Fruit fly (Drosophila melanogaster): Measurements from ENCODE around the gene CG10435.
A peak's percentile ranks its signal among the peaks of the same experiment; 100 is the strongest.

dm6 chr3R:7995722-7996121 lies 17.3 kb downstream of the CG10435 start, which contains the start of gene Elovl7:
- no peak for TF ChIP-seq Ets98B (GFP tag; IDR thresholded peaks at IDR 0.05)
- no peak for TF ChIP-seq CG17806 (tag; optimal IDR thresholded peaks at IDR 0.05)
- peak; percentile 41 for TF ChIP-seq EcR (GFP tag; optimal IDR thresholded peaks at IDR 0.05)
